Worm (Caenorhabditis elegans) whole organism, young adult: ENCODE results near the gene F14H12.17.

ENCODE experiments used
- attf-6 ChIP-seq: fragments of 200-800 bp; sonication (Bioruptor generic); IDR thresholded peaks from 2 replicates; pipeline ENCODE4 v1.3.6; 2022; ENCODE audit warnings: missing genetic modification reagents, missing genetic modification characterization, missing compliant biosample characterization
- chd-7 ChIP-seq: sonication (generic microtip); optimal IDR thresholded peaks from 2 replicates; lab custom pipeline; 2016; ENCODE audit warnings: mild to moderate bottlenecking, missing genetic modification characterization, moderate library complexity, missing compliant biosample characterization
- lin-26 ChIP-seq: fragments of 200-800 bp; sonication (Bioruptor generic); IDR thresholded peaks from 2 replicates; pipeline ENCODE4 v1.3.6; 2022; ENCODE audit warnings: missing genetic modification reagents, missing genetic modification characterization, missing compliant biosample characterization
- lir-1 ChIP-seq: fragments of 200-800 bp; sonication (Bioruptor generic); conservative IDR thresholded peaks from 2 replicates; pipeline ENCODE4 v1.3.6; 2022; ENCODE audit warnings: missing genetic modification reagents, missing genetic modification characterization, missing compliant biosample characterization
- madf-6 ChIP-seq: fragments of 200-800 bp; sonication (Bioruptor generic); IDR thresholded peaks from 2 replicates; pipeline ENCODE4 v1.3.6; 2022; ENCODE audit warnings: missing genetic modification reagents, missing genetic modification characterization, missing compliant biosample characterization
- mes-4 ChIP-seq: sonication (generic microtip); optimal IDR thresholded peaks from 2 replicates; lab custom pipeline; 2016; ENCODE audit warnings: missing genotype, missing genetic modification characterization, missing compliant biosample characterization
- rec-8 ChIP-seq, 2 experiments: sonication (generic microtip); optimal IDR thresholded peaks; 2 replicates each; lab custom pipeline; 2016; ENCODE audit warnings: mild to moderate bottlenecking in 2 of 2, missing genetic modification characterization in 2 of 2, missing genetic modification reagents in 2 of 2, missing genotype in 2 of 2, missing biosample characterization in 1 of 2, missing compliant biosample characterization in 1 of 2, moderate library complexity in 1 of 2
- sea-2 ChIP-seq: fragments of 200-800 bp; sonication (Bioruptor generic); IDR thresholded peaks from 2 replicates; pipeline ENCODE4 v1.3.6; 2022; ENCODE audit warnings: missing genetic modification characterization, missing compliant biosample characterization
- snpc-4 ChIP-seq, 5 experiments: fragments of 150-350 bp in 1 of 5; sonication (generic microtip) in 4 of 5; optimal IDR thresholded peaks; 2 replicates each; lab custom pipeline; 2014 to 2018; ENCODE audit warnings: missing genetic modification characterization in 5 of 5, missing biosample characterization in 3 of 5, antibody characterized with exemption in 2 of 5, mild to moderate bottlenecking in 2 of 5, missing compliant biosample characterization in 2 of 5, missing genotype in 2 of 5, moderate library complexity in 2 of 5, missing genetic modification reagents in 1 of 5

DNA sequence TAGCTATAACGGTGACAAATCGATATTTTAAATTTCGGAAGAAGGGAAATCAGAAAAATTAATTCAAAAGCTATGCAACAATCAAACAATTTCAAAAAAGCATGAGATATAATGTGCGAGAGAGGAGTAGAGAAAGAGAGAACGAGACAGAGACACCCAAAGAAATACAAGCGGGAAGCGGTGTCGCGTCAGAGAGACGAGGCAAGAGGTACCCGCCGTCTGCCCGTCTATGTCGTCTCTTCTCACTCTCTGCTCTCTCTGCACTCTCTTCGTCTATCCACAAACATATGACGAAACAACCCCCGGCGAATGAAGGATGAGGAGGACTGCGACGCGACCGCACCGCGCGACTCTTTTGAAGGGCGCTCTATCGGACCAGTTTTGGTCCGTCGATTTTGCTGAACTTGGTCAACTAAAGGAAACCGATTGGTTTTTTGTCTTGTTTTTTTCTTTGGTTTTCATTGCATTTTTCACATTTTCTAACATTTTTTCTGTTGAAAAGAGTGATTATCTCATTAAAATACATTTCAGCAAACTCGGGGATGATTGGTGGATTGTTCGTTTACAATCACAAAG is 25.8 kb upstream of the F14H12.17 start, which contains the start of gene dpy-23:
- TF ChIP-seq sea-2 (no peak), snpc-4 (GFP tag; optimal IDR thresholded peaks at IDR 0.05; lab: Kevin White, UChicago) (peak; percentile 42), snpc-4 (tag; optimal IDR thresholded peaks at IDR 0.05; lab: Kevin White, UChicago) (peak; percentile 2 to 55 (median 53)), rec-8 (tag; optimal IDR thresholded peaks at IDR 0.05; lab: Kevin White, UChicago) (no peak), chd-7 (peak; percentile 82), lin-26 (GFP tag; lab: Robert Waterston, UW) (peak; percentile 76; the same call in 1 of the 2 replicates), madf-6 (peak; percentile 40), lir-1 (GFP tag; lab: Robert Waterston, UW) (peak; percentile 71; the same call in 1 of the 2 replicates), mes-4 (tag; lab: Kevin White, UChicago) (no peak), attf-6 (GFP tag; lab: Robert Waterston, UW) (no peak)
